Fruit fly (Drosophila melanogaster) whole organism, embryonic: ENCODE measurements around the gene HDAC6.
A peak's percentile ranks its signal among the peaks of the same experiment; 100 is the strongest.

Experiments used
- Atf3 ChIP-seq: fragments of 200-800 bp; sonication (Bioruptor generic); optimal IDR thresholded peaks from 3 replicates; lab custom pipeline; 2016; ENCODE audit warnings: missing biosample characterization, missing genetic modification characterization
- CG10147 ChIP-seq: fragments of 200-800 bp; sonication (Bioruptor generic); optimal IDR thresholded peaks from 2 replicates; lab custom pipeline; 2019; ENCODE audit warnings: missing biosample characterization, mild to moderate bottlenecking, missing genetic modification characterization, moderate library complexity
- CG10209 ChIP-seq: fragments of 200-800 bp; sonication (Bioruptor generic); optimal IDR thresholded peaks from 3 replicates; lab custom pipeline; 2017; ENCODE audit warnings: missing biosample characterization, mild to moderate bottlenecking, missing genetic modification characterization, missing genetic modification reagents
- CG1233 ChIP-seq: fragments of 200-800 bp; sonication (Bioruptor generic); optimal IDR thresholded peaks from 4 replicates; lab custom pipeline; 2018; ENCODE audit warnings: missing biosample characterization, mild to moderate bottlenecking, missing genetic modification characterization
- CG12391 ChIP-seq: fragments of 200-800 bp; sonication (Bioruptor generic); optimal IDR thresholded peaks from 3 replicates; lab custom pipeline; 2018; ENCODE audit warnings: missing biosample characterization, mild to moderate bottlenecking, missing genetic modification characterization, moderate library complexity
- CG18011 ChIP-seq: fragments of 200-800 bp; sonication (Bioruptor generic); optimal IDR thresholded peaks from 2 replicates; lab custom pipeline; 2017; ENCODE audit warnings: missing biosample characterization, missing genetic modification characterization, mild to moderate bottlenecking, moderate library complexity, missing genotype
- CG18599 ChIP-seq: fragments of 200-800 bp; sonication (Bioruptor generic); optimal IDR thresholded peaks from 3 replicates; lab custom pipeline; 2017; ENCODE audit warnings: missing biosample characterization, missing genetic modification characterization, mild to moderate bottlenecking, moderate library complexity, missing genetic modification reagents
- CG2129 ChIP-seq: fragments of 200-800 bp; sonication (Bioruptor generic); IDR thresholded peaks from 2 replicates; pipeline ENCODE4 v1.3.6; 2022; ENCODE audit warnings: missing biosample characterization, missing genetic modification characterization; ENCODE audit not compliant: partially characterized antibody
- CG30431 ChIP-seq: fragments of 200-800 bp; sonication (Bioruptor generic); optimal IDR thresholded peaks from 2 replicates; lab custom pipeline; 2017; ENCODE audit warnings: missing biosample characterization, missing genetic modification characterization
- CG3065 ChIP-seq: fragments of 200-800 bp; sonication (Bioruptor generic); optimal IDR thresholded peaks from 2 replicates; lab custom pipeline; 2016; ENCODE audit warnings: missing biosample characterization, missing genetic modification characterization
- CG31441 ChIP-seq: fragments of 200-800 bp; sonication (Bioruptor generic); IDR thresholded peaks from 2 replicates; pipeline ENCODE4 v1.3.6; 2022; ENCODE audit warnings: missing biosample characterization, missing genetic modification characterization
- CG32532 ChIP-seq: fragments of 200-800 bp; sonication (Bioruptor generic); IDR thresholded peaks from 2 replicates; pipeline ENCODE4 v1.3.6; 2022; ENCODE audit warnings: missing biosample characterization, missing genetic modification characterization
- CG3726 ChIP-seq: fragments of 200-800 bp; sonication (Bioruptor generic); IDR thresholded peaks from 3 replicates; pipeline ENCODE4, ENCODE4 v1.3.6; 2022; ENCODE audit warnings: missing biosample characterization, missing genetic modification characterization
- CG4360 ChIP-seq: fragments of 200-800 bp; sonication (Bioruptor generic); IDR thresholded peaks from 2 replicates; pipeline ENCODE4 v1.3.6; 2022; ENCODE audit warnings: missing biosample characterization, missing genetic modification characterization
- CG4730 ChIP-seq: fragments of 200-800 bp; sonication (Bioruptor generic); IDR thresholded peaks from 2 replicates; pipeline ENCODE4 v1.3.6; 2022; ENCODE audit warnings: missing biosample characterization, missing genetic modification characterization
- CG7839 ChIP-seq: fragments of 200-800 bp; sonication (Bioruptor generic); optimal IDR thresholded peaks from 3 replicates; lab custom pipeline; 2018; ENCODE audit warnings: missing biosample characterization, mild to moderate bottlenecking, missing genetic modification characterization, moderate library complexity
- CG7963 ChIP-seq: fragments of 200-800 bp; sonication (Bioruptor generic); IDR thresholded peaks from 3 replicates; pipeline ENCODE4 v1.3.6; 2022; ENCODE audit warnings: missing biosample characterization, missing genetic modification characterization; ENCODE audit not compliant: partially characterized antibody
- CG9797 ChIP-seq: fragments of 200-800 bp; sonication (Bioruptor generic); optimal IDR thresholded peaks from 3 replicates; lab custom pipeline; 2018; ENCODE audit warnings: missing biosample characterization, mild to moderate bottlenecking, missing genetic modification characterization
- Deaf1 ChIP-seq: fragments of 200-800 bp; optimal IDR thresholded peaks from 3 replicates; lab custom pipeline; 2019; ENCODE audit warnings: missing biosample characterization, mild to moderate bottlenecking, missing genetic modification characterization, moderate library complexity
- Ets97D ChIP-seq: fragments of 200-800 bp; sonication (Bioruptor generic); optimal IDR thresholded peaks from 3 replicates; lab custom pipeline; 2016; ENCODE audit warnings: missing biosample characterization, missing genetic modification characterization
- GATAe ChIP-seq: fragments of 200-800 bp; sonication (Bioruptor generic); conservative IDR thresholded peaks from 2 replicates; pipeline ENCODE4 v1.3.6; 2022; ENCODE audit warnings: missing biosample characterization, missing genetic modification characterization
- Hr51 ChIP-seq, 2 experiments: fragments of 200-800 bp; sonication (Bioruptor generic); optimal IDR thresholded peaks; 2 replicates in 1 of 2; 3 replicates in 1 of 2; lab custom pipeline; 2016 to 2018; ENCODE audit warnings: missing biosample characterization in 2 of 2, missing genetic modification characterization in 2 of 2, mild to moderate bottlenecking in 1 of 2, moderate library complexity in 1 of 2
- Max ChIP-seq: fragments of 200-800 bp; sonication (Bioruptor generic); optimal IDR thresholded peaks from 2 replicates; lab custom pipeline; 2016; ENCODE audit warnings: missing biosample characterization, mild to moderate bottlenecking, missing genetic modification characterization
- NfI ChIP-seq: fragments of 200-800 bp; sonication (Bioruptor generic); optimal IDR thresholded peaks from 3 replicates; lab custom pipeline; 2018; ENCODE audit warnings: missing biosample characterization, mild to moderate bottlenecking, missing genetic modification characterization, moderate library complexity
- Oli ChIP-seq: fragments of 200-800 bp; sonication (Bioruptor generic); optimal IDR thresholded peaks from 2 replicates; lab custom pipeline; 2018; ENCODE audit warnings: missing biosample characterization, mild to moderate bottlenecking, missing genetic modification characterization, moderate library complexity
- Pdp1 ChIP-seq, 2 experiments: fragments of 200-800 bp; sonication (Bioruptor generic); optimal IDR thresholded peaks; 3 replicates each; lab custom pipeline; 2016; ENCODE audit warnings: missing biosample characterization in 2 of 2, missing genetic modification characterization in 2 of 2, mild to moderate bottlenecking in 1 of 2, moderate library complexity in 1 of 2
- Ravus ChIP-seq: fragments of 200-800 bp; sonication (Bioruptor generic); IDR thresholded peaks from 2 replicates; pipeline ENCODE4 v1.3.6; 2022; ENCODE audit warnings: missing biosample characterization, missing genetic modification characterization
- Spps ChIP-seq: fragments of 200-800 bp; sonication (Bioruptor generic); optimal IDR thresholded peaks from 2 replicates; lab custom pipeline; 2018; ENCODE audit warnings: missing biosample characterization, mild to moderate bottlenecking, missing genetic modification characterization
- Taf1 ChIP-seq: fragments of 200-800 bp; sonication (Bioruptor generic); IDR thresholded peaks from 2 replicates; pipeline ENCODE4 v1.3.6; 2022; ENCODE audit warnings: missing biosample characterization, missing genetic modification characterization
- abd-A ChIP-seq: fragments of 200-800 bp; sonication (Bioruptor generic); optimal IDR thresholded peaks from 3 replicates; lab custom pipeline; 2019; ENCODE audit warnings: missing biosample characterization, mild to moderate bottlenecking, missing genetic modification characterization, moderate library complexity
- aop ChIP-seq: fragments of 200-800 bp; sonication (Bioruptor generic); IDR thresholded peaks from 2 replicates; pipeline ENCODE4 v1.3.6; 2022; ENCODE audit warnings: missing biosample characterization, missing genetic modification characterization
- chinmo ChIP-seq: fragments of 200-800 bp; sonication (Bioruptor generic); IDR thresholded peaks from 4 replicates; pipeline ENCODE4 v1.3.6; 2022; ENCODE audit warnings: missing biosample characterization, missing genetic modification characterization; ENCODE audit not compliant: partially characterized antibody
- crol ChIP-seq: fragments of 200-800 bp; sonication (Bioruptor generic); IDR thresholded peaks from 2 replicates; pipeline ENCODE4 v1.3.6; 2022; ENCODE audit warnings: missing biosample characterization, missing genetic modification characterization
- cwo ChIP-seq: fragments of 200-800 bp; sonication (Bioruptor generic); optimal IDR thresholded peaks from 3 replicates; lab custom pipeline; 2017; ENCODE audit warnings: missing biosample characterization, missing genetic modification characterization, mild to moderate bottlenecking, moderate library complexity, missing genetic modification reagents
- disco-r ChIP-seq: fragments of 200-800 bp; sonication (Bioruptor generic); optimal IDR thresholded peaks from 2 replicates; lab custom pipeline; 2016; ENCODE audit warnings: missing biosample characterization, missing genetic modification characterization
- her ChIP-seq: fragments of 200-800 bp; sonication (Bioruptor generic); optimal IDR thresholded peaks from 2 replicates; lab custom pipeline; 2016; ENCODE audit warnings: missing biosample characterization, missing genetic modification characterization
- hth ChIP-seq: fragments of >200 bp; optimal IDR thresholded peaks from 2 replicates; lab custom pipeline; 2017; ENCODE audit warnings: inconsistent platforms
- inv ChIP-seq: fragments of 200-800 bp; sonication (Bioruptor generic); IDR thresholded peaks from 2 replicates; pipeline ENCODE4 v1.3.6; 2022; ENCODE audit warnings: missing biosample characterization, missing genetic modification characterization; ENCODE audit not compliant: partially characterized antibody
- kah ChIP-seq: fragments of 200-800 bp; sonication (Bioruptor generic); optimal IDR thresholded peaks from 2 replicates; lab custom pipeline; 2018; ENCODE audit warnings: missing biosample characterization, mild to moderate bottlenecking, missing genetic modification characterization
- lab ChIP-seq: fragments of 200-800 bp; sonication (Bioruptor generic); optimal IDR thresholded peaks from 3 replicates; lab custom pipeline; 2017; ENCODE audit warnings: missing biosample characterization, missing genetic modification characterization, mild to moderate bottlenecking, moderate library complexity, missing genetic modification reagents
- lbe ChIP-seq: fragments of 200-800 bp; sonication (Bioruptor generic); optimal IDR thresholded peaks from 2 replicates; lab custom pipeline; 2016; ENCODE audit warnings: missing biosample characterization, mild to moderate bottlenecking, missing genetic modification characterization
- p53 ChIP-seq: fragments of 200-800 bp; sonication (Bioruptor generic); optimal IDR thresholded peaks from 2 replicates; lab custom pipeline; 2016; ENCODE audit warnings: missing biosample characterization, missing genetic modification characterization
- phol ChIP-seq: fragments of 200-800 bp; sonication (Bioruptor generic); optimal IDR thresholded peaks from 3 replicates; lab custom pipeline; 2018; ENCODE audit warnings: missing biosample characterization, mild to moderate bottlenecking, missing genetic modification characterization, moderate library complexity
- salm ChIP-seq: fragments of 200-800 bp; sonication (Bioruptor generic); optimal IDR thresholded peaks from 2 replicates; lab custom pipeline; 2018; ENCODE audit warnings: missing biosample characterization, mild to moderate bottlenecking, missing genetic modification characterization
- sd ChIP-seq: fragments of 200-800 bp; sonication (Bioruptor generic); optimal IDR thresholded peaks from 3 replicates; lab custom pipeline; 2018; ENCODE audit warnings: missing biosample characterization, mild to moderate bottlenecking, missing genetic modification characterization, moderate library complexity
- sqz ChIP-seq: fragments of 200-800 bp; sonication (Bioruptor generic); optimal IDR thresholded peaks from 3 replicates; lab custom pipeline; 2018; ENCODE audit warnings: missing biosample characterization, mild to moderate bottlenecking, missing genetic modification characterization
- stc ChIP-seq: fragments of 200-800 bp; sonication (Bioruptor generic); IDR thresholded peaks from 2 replicates; pipeline ENCODE4 v1.3.6; 2022; ENCODE audit warnings: missing biosample characterization, missing genetic modification characterization
- tin ChIP-seq: fragments of 200-800 bp; sonication (Bioruptor generic); optimal IDR thresholded peaks from 3 replicates; lab custom pipeline; 2016; ENCODE audit warnings: missing biosample characterization, missing genetic modification characterization

HDAC6 gene

DNA sequence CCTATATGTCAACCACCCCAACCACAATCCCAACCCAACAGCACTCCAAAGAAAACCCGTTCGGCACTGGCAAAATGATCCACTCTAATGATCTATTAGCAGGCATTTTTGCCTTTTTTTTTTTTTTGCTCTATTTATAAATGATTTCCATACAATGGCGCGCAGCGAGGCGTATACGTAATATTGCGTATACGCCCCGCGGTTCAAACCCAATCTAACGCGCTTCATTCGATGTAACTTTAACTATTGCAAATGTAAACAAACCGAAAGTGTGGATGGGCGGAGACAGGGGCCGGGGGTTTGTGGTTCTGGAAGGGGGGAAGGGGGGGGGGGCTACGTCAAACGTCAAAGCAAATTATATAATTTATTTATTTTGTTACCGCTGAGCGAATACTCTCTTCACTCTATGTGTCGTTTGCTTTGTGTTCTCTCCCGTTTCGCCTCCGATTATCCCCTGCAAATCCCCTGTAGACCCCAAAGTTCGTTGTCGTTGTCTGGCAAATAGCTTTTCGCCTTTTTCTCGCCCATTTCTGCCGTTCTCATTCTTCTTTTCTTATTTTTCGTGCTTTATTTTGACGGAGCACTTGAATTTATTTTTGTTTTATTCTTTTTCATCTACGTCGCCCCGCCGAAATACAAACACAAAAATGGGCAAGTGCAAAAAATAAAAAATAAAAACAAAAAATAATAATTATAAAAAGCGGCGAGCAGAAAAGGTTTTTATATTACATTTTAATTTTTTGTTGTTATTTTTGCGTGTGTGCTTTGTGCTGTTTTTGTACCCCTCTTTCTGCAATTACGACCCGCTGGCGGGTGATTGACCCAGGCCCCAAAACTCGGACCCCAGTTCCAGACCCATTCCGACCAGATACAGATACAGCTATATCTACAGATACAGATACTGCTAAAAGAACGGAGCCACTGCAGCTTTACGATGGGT is 29.7 kb upstream of the HDAC6 start (continued):
- no peak for TF ChIP-seq CG18011 (GFP tag; lab: Kevin White, UChicago)
- peak; percentile 32 for TF ChIP-seq sd (tag; lab: Kevin White, UChicago)
- TF ChIP-seq salm = no peak
- TF ChIP-seq Atf3 = no peak
- TF ChIP-seq CG31441 (GFP tag; lab: Robert Waterston, UW) = no peak
- TF ChIP-seq Deaf1 (tag; lab: Kevin White, UChicago) = no peak
- no peak for TF ChIP-seq CG3726 (GFP tag; lab: Robert Waterston, UW)
- TF ChIP-seq lbe (GFP tag; lab: Kevin White, UChicago) = peak; percentile 25
- no peak for TF ChIP-seq Hr51 (GFP tag; optimal IDR thresholded peaks at IDR 0.05; lab: Kevin White, UChicago)
- TF ChIP-seq abd-A (tag; lab: Kevin White, UChicago) = peak; percentile 71
- TF ChIP-seq cwo = no peak
- TF ChIP-seq CG4730 (GFP tag; lab: Robert Waterston, UW) = no peak
- TF ChIP-seq chinmo (GFP tag; lab: Robert Waterston, UW) = 0 out of 4 replicates have a peak, but pooled peaks have one; percentile 40
- peak; percentile 92 for TF ChIP-seq crol (GFP tag; lab: Robert Waterston, UW)
- TF ChIP-seq Oli (tag; lab: Kevin White, UChicago) = no peak
- TF ChIP-seq CG2129 (GFP tag; lab: Robert Waterston, UW) = no peak
- TF ChIP-seq p53 = no peak
- TF ChIP-seq CG32532 (GFP tag; lab: Robert Waterston, UW) = no peak
- no peak for TF ChIP-seq disco-r
- no peak for TF ChIP-seq CG30431 (GFP tag; lab: Kevin White, UChicago)
- TF ChIP-seq CG1233 (GFP tag; lab: Kevin White, UChicago) = no peak
- TF ChIP-seq CG9797 = no peak
- TF ChIP-seq CG10209 (GFP tag; lab: Kevin White, UChicago) = no peak
- TF ChIP-seq Pdp1 (GFP tag; optimal IDR thresholded peaks at IDR 0.05; lab: Kevin White, UChicago) = peak in 1 of 2 experiments; percentile 13
- TF ChIP-seq Ravus (GFP tag; lab: Robert Waterston, UW) = no peak

dm6 chrX:15304211-15304610 is 28.9 kb upstream of the HDAC6 start:
- no peak for TF ChIP-seq her (GFP tag; lab: Kevin White, UChicago)
- no peak for TF ChIP-seq CG31441 (GFP tag; lab: Robert Waterston, UW)
- TF ChIP-seq CG7963 (GFP tag; lab: Robert Waterston, UW) = no peak
- TF ChIP-seq phol (tag; lab: Kevin White, UChicago) = no peak
- TF ChIP-seq hth (lab: Kevin White, UChicago) = no peak
- no peak for TF ChIP-seq CG18011 (GFP tag; lab: Kevin White, UChicago)
- TF ChIP-seq kah (GFP tag; lab: Kevin White, UChicago) = no peak
- no peak for TF ChIP-seq Max
- peak; percentile 58 for TF ChIP-seq lab (GFP tag; lab: Kevin White, UChicago)
- no peak for TF ChIP-seq CG10147 (GFP tag; lab: Kevin White, UChicago)
- TF ChIP-seq sqz (GFP tag; lab: Kevin White, UChicago) = no peak
- TF ChIP-seq Spps = no peak
- peak; percentile 79 for TF ChIP-seq CG18599 (GFP tag; lab: Kevin White, UChicago)
- TF ChIP-seq CG3065 (GFP tag; lab: Kevin White, UChicago) = no peak
- no peak for TF ChIP-seq tin (GFP tag; lab: Kevin White, UChicago)
- TF ChIP-seq stc (GFP tag; lab: Robert Waterston, UW) = no peak
- peak; percentile 40; the same call in 1 of the 2 replicates for TF ChIP-seq Taf1
- TF ChIP-seq inv (GFP tag; lab: Robert Waterston, UW) = no peak
- peak; percentile 5 for TF ChIP-seq CG7839 (tag; lab: Kevin White, UChicago)
- no peak for TF ChIP-seq GATAe (GFP tag; lab: Robert Waterston, UW)
- TF ChIP-seq NfI (GFP tag; lab: Kevin White, UChicago) = no peak
- no peak for TF ChIP-seq Ets97D (GFP tag; lab: Kevin White, UChicago)
- TF ChIP-seq CG4360 (GFP tag; lab: Robert Waterston, UW) = no peak
- no peak for TF ChIP-seq CG12391 (tag; lab: Kevin White, UChicago)
- TF ChIP-seq aop (GFP tag; lab: Robert Waterston, UW) = no peak
